Fruit fly (Drosophila melanogaster): ENCODE results near the gene Elo68beta.

Elo68beta gene

DNA sequence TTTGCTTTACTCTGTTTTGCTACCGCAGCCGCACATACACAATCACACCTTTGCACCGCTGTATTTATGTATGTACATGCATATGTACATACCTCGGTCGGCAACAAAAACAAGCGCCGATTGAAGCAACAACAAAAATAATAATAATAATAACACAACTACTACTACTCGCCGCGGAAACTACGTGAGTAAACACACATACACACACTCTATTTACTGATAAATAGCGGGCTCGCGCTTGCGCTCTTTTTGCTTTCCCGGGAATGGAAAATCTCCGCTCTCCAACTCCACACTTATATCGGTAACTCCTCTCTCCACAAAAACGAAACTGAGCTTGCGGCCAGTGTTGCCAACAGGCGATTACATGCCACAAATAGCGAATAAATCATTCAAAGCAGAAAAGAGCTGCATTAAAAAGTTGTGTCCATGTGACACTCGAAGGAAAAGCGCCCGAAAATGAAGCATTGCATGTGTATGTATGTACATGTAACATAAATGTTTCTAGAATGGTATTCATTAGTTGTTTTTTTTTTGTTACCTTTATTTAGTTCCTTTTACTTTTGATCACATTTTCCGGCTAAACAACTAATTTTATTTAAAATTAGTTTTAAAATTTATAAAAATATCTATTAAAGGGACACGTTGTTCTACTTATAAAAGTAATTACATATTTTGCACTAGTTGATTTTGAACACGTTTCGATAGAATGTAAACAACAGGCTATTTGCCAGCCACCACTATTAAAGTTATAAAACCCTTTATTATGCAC lies 17.3 kb upstream of the Elo68beta start (continued):
- TF ChIP-seq pnt (GFP tag; optimal IDR thresholded peaks at IDR 0.05) = peak; percentile 48
- TF ChIP-seq kni (GFP tag; optimal IDR thresholded peaks at IDR 0.05) = peak; percentile 99
- no peak for TF ChIP-seq h (optimal IDR thresholded peaks at IDR 0.05)
- peak; percentile 74 for TF ChIP-seq CG8089 (GFP tag; optimal IDR thresholded peaks at IDR 0.05)
- no peak for TF ChIP-seq TFAM (GFP tag; optimal IDR thresholded peaks at IDR 0.05)
- TF ChIP-seq Nf-YC (tag; optimal IDR thresholded peaks at IDR 0.05) = peak; percentile 24
- no peak for TF ChIP-seq Six4 (GFP tag; optimal IDR thresholded peaks at IDR 0.05)
- TF ChIP-seq Dip3 (GFP tag; optimal IDR thresholded peaks at IDR 0.05) = peak; percentile 31
- peak; percentile 61 for TF ChIP-seq CG12155 (GFP tag; optimal IDR thresholded peaks at IDR 0.05)
- no peak for TF ChIP-seq Lpt (GFP tag; optimal IDR thresholded peaks at IDR 0.05)
- peak; percentile 98 for TF ChIP-seq chinmo (GFP tag; IDR thresholded peaks at IDR 0.05; ENCODE audit: partially characterized antibody)
- TF ChIP-seq CG10209 (GFP tag; optimal IDR thresholded peaks at IDR 0.05) = peak; percentile 81
- no peak for TF ChIP-seq Abd-B (GFP tag; optimal IDR thresholded peaks at IDR 0.05)
- peak; percentile 86 for TF ChIP-seq CG8924 (tag; optimal IDR thresholded peaks at IDR 0.05)
- no peak for TF ChIP-seq fu2 (GFP tag; optimal IDR thresholded peaks at IDR 0.05)
- TF ChIP-seq HLH3B (GFP tag; IDR thresholded peaks at IDR 0.05) = peak; percentile 33; the same call in 1 of the 2 replicates
- TF ChIP-seq shn (GFP tag; optimal IDR thresholded peaks at IDR 0.05) = peak; percentile 58
- TF ChIP-seq Sox102F (GFP tag; optimal IDR thresholded peaks at IDR 0.05) = no peak
- TF ChIP-seq tap (tag; optimal IDR thresholded peaks at IDR 0.05) = peak; percentile 66
- TF ChIP-seq vfl (GFP tag; optimal IDR thresholded peaks at IDR 0.05) = peak; percentile 24
- peak; percentile 92 for TF ChIP-seq CG17912 (GFP tag; optimal IDR thresholded peaks at IDR 0.05)
- no peak for TF ChIP-seq ind (GFP tag; optimal IDR thresholded peaks at IDR 0.05)
- TF ChIP-seq unc-4 (GFP tag; IDR thresholded peaks at IDR 0.05; ENCODE audit: partially characterized antibody) = 0 out of 2 replicates have a peak, but pooled peaks have one; percentile 45
- TF ChIP-seq Rfx (GFP tag; IDR thresholded peaks at IDR 0.05) = peak; percentile 65; the same call in 1 of the 2 replicates
- TF ChIP-seq CG5180 (GFP tag; optimal IDR thresholded peaks at IDR 0.05) = peak; percentile 77
- TF ChIP-seq CG7928 (GFP tag; optimal IDR thresholded peaks at IDR 0.05) = no peak
- peak in 1 of 2 experiments; percentile 32 for TF ChIP-seq crp (GFP tag; optimal IDR thresholded peaks at IDR 0.05)
- TF ChIP-seq CG10565 (GFP tag; optimal IDR thresholded peaks at IDR 0.05) = no peak
- TF ChIP-seq nerfin-1 (tag; optimal IDR thresholded peaks at IDR 0.05) = peak; percentile 86
- peak; percentile 72; the same call in 1 of the 3 replicates for TF ChIP-seq CG6175 (GFP tag; IDR thresholded peaks at IDR 0.05)
- no peak for TF ChIP-seq CG4730 (GFP tag; IDR thresholded peaks at IDR 0.05)
- peak; percentile 38 for TF ChIP-seq HLH54F (GFP tag; optimal IDR thresholded peaks at IDR 0.05)
- TF ChIP-seq CG15479 (GFP tag; optimal IDR thresholded peaks at IDR 0.05) = peak; percentile 86
- TF ChIP-seq Hmx (GFP tag; optimal IDR thresholded peaks at IDR 0.05) = no peak
- TF ChIP-seq CG16815 (GFP tag; optimal IDR thresholded peaks at IDR 0.05) = peak; percentile 3
- no peak for TF ChIP-seq Hr39 (optimal IDR thresholded peaks at IDR 0.05)
- TF ChIP-seq dmrt11E (tag; optimal IDR thresholded peaks at IDR 0.05) = peak; percentile 44
- TF ChIP-seq crol (GFP tag; IDR thresholded peaks at IDR 0.05) = 0 out of 2 replicates have a peak, but pooled peaks have one; percentile 11
- no peak for TF ChIP-seq ro (GFP tag; IDR thresholded peaks at IDR 0.05)
- TF ChIP-seq disco-r (GFP tag; optimal IDR thresholded peaks at IDR 0.05) = peak; percentile 76
- no peak for TF ChIP-seq fd96Cb (tag; optimal IDR thresholded peaks at IDR 0.05)
- TF ChIP-seq CG42726 (GFP tag; IDR thresholded peaks at IDR 0.05; ENCODE audit: partially characterized antibody) = no peak
- peak; percentile 57 for TF ChIP-seq CG9932 (GFP tag; IDR thresholded peaks at IDR 0.05)
- no peak for TF ChIP-seq ssp (GFP tag; IDR thresholded peaks at IDR 0.05)
- TF ChIP-seq cato (GFP tag; optimal IDR thresholded peaks at IDR 0.05; ENCODE audit: borderline replicate concordance) = no peak
- peak; percentile 72 for TF ChIP-seq CG13424 (tag; optimal IDR thresholded peaks at IDR 0.05)
- TF ChIP-seq CG2712 (tag; optimal IDR thresholded peaks at IDR 0.05) = peak; percentile 35
- peak in 1 of 3 experiments; percentile 18 for TF ChIP-seq lola (GFP tag; optimal IDR thresholded peaks at IDR 0.05)
- no peak for TF ChIP-seq gfzf (GFP tag; optimal IDR thresholded peaks at IDR 0.05)
